Fruit fly (Drosophila melanogaster) whole organism, prepupa: Measurements from ENCODE around the gene vas.

Source experiments
- Blimp-1 ChIP-seq: fragments of 200-800 bp; sonication (Bioruptor generic); optimal IDR thresholded peaks from 3 replicates; lab custom pipeline; 2017; ENCODE audit warnings: missing biosample characterization, missing genetic modification characterization, mild to moderate bottlenecking, moderate library complexity, missing genetic modification reagents
- CG10669 ChIP-seq: fragments of 200-800 bp; sonication (Bioruptor generic); optimal IDR thresholded peaks from 3 replicates; lab custom pipeline; 2018; ENCODE audit warnings: missing biosample characterization, mild to moderate bottlenecking, missing genetic modification characterization, moderate library complexity
- CG11294 ChIP-seq: fragments of 200-800 bp; sonication (Bioruptor generic); IDR thresholded peaks from 2 replicates; pipeline ENCODE4 v1.3.6; 2022; ENCODE audit warnings: missing biosample characterization, missing genetic modification characterization
- CG11762 ChIP-seq: fragments of 200-800 bp; sonication (Bioruptor generic); optimal IDR thresholded peaks from 3 replicates; lab custom pipeline; 2016; ENCODE audit warnings: missing biosample characterization, missing genetic modification characterization; ENCODE audit not compliant: insufficient read depth
- CG1621 ChIP-seq: fragments of 200-800 bp; sonication (Bioruptor generic); optimal IDR thresholded peaks from 3 replicates; lab custom pipeline; 2018; ENCODE audit warnings: missing biosample characterization, mild to moderate bottlenecking, missing genetic modification characterization
- CG3032 ChIP-seq: fragments of 200-800 bp; optimal IDR thresholded peaks from 2 replicates; lab custom pipeline; 2019; ENCODE audit warnings: missing biosample characterization, mild to moderate bottlenecking, missing genetic modification characterization, moderate library complexity
- CG31627 ChIP-seq: fragments of 200-800 bp; sonication (Bioruptor generic); optimal IDR thresholded peaks from 3 replicates; lab custom pipeline; 2016; ENCODE audit warnings: missing biosample characterization, missing genetic modification characterization
- CG34406 ChIP-seq: fragments of 200-800 bp; sonication (Bioruptor generic); optimal IDR thresholded peaks from 3 replicates; lab custom pipeline; 2016; ENCODE audit warnings: missing biosample characterization, missing genetic modification characterization
- CG4318 ChIP-seq: fragments of 200-800 bp; sonication (Bioruptor generic); optimal IDR thresholded peaks from 3 replicates; lab custom pipeline; 2017; ENCODE audit warnings: missing biosample characterization, mild to moderate bottlenecking, missing genetic modification characterization
- CG6163 ChIP-seq: fragments of 200-800 bp; sonication (Bioruptor generic); IDR thresholded peaks from 3 replicates; pipeline ENCODE4 v1.3.6; 2022; ENCODE audit warnings: missing biosample characterization, missing genetic modification characterization
- CG6808 ChIP-seq: fragments of 200-800 bp; sonication (Bioruptor generic); optimal IDR thresholded peaks from 3 replicates; lab custom pipeline; 2017; ENCODE audit warnings: missing biosample characterization, missing genetic modification characterization, mild to moderate bottlenecking, moderate library complexity, missing genetic modification reagents
- CG6854 ChIP-seq: fragments of 200-800 bp; sonication (Bioruptor generic); optimal IDR thresholded peaks from 2 replicates; lab custom pipeline; 2017; ENCODE audit warnings: missing biosample characterization, mild to moderate bottlenecking, missing genetic modification characterization
- CG8632 ChIP-seq: fragments of 200-800 bp; sonication (Bioruptor generic); optimal IDR thresholded peaks from 3 replicates; lab custom pipeline; 2016; ENCODE audit warnings: missing biosample characterization, missing genetic modification characterization
- CG9139 ChIP-seq: fragments of 200-800 bp; sonication (Bioruptor generic); optimal IDR thresholded peaks from 3 replicates; lab custom pipeline; 2017; ENCODE audit warnings: missing biosample characterization, mild to moderate bottlenecking, missing genetic modification characterization
- Eip78C ChIP-seq: fragments of 200-800 bp; sonication (Bioruptor generic); peaks from one replicate; lab custom pipeline; 2016; ENCODE audit warnings: missing biosample characterization, missing genetic modification characterization
- Eip93F ChIP-seq: fragments of 200-800 bp; sonication (Bioruptor generic); optimal IDR thresholded peaks from 2 replicates; lab custom pipeline; 2016; ENCODE audit warnings: missing biosample characterization, mild to moderate bottlenecking, missing genetic modification characterization
- Ets21C ChIP-seq: fragments of 200-800 bp; sonication (Bioruptor generic); optimal IDR thresholded peaks from 3 replicates; lab custom pipeline; 2016; ENCODE audit warnings: missing biosample characterization, missing genetic modification characterization
- Gug ChIP-seq: fragments of 200-800 bp; sonication (Bioruptor generic); IDR thresholded peaks from 2 replicates; pipeline ENCODE4 v1.3.6; 2022; ENCODE audit warnings: missing biosample characterization, missing genetic modification characterization
- Hr4 ChIP-seq: fragments of 200-800 bp; sonication (Bioruptor generic); optimal IDR thresholded peaks from 3 replicates; lab custom pipeline; 2016; ENCODE audit warnings: missing biosample characterization, missing genetic modification characterization
- Smox ChIP-seq: fragments of 200-800 bp; sonication (Bioruptor generic); optimal IDR thresholded peaks from 3 replicates; lab custom pipeline; 2016; ENCODE audit warnings: missing biosample characterization, missing genetic modification characterization
- Sox102F ChIP-seq: fragments of 200-800 bp; sonication (Bioruptor generic); optimal IDR thresholded peaks from 2 replicates; lab custom pipeline; 2016; ENCODE audit warnings: missing biosample characterization, mild to moderate bottlenecking, missing genetic modification characterization
- Sox15 ChIP-seq: fragments of 200-800 bp; sonication (Bioruptor generic); optimal IDR thresholded peaks from 3 replicates; lab custom pipeline; 2016; ENCODE audit warnings: missing biosample characterization, missing genetic modification characterization
- acj6 ChIP-seq: fragments of 200-800 bp; sonication (Bioruptor generic); optimal IDR thresholded peaks from 3 replicates; lab custom pipeline; 2016; ENCODE audit warnings: missing biosample characterization, missing genetic modification characterization
- cyc ChIP-seq: fragments of 200-800 bp; sonication (Bioruptor generic); optimal IDR thresholded peaks from 3 replicates; lab custom pipeline; 2016; ENCODE audit warnings: missing biosample characterization, missing genetic modification characterization
- esn ChIP-seq: fragments of 200-800 bp; sonication (Bioruptor generic); optimal IDR thresholded peaks from 2 replicates; lab custom pipeline; 2016; ENCODE audit warnings: missing biosample characterization, mild to moderate bottlenecking, missing genetic modification characterization, moderate library complexity
- fd59A ChIP-seq: fragments of 200-800 bp; sonication (Bioruptor generic); optimal IDR thresholded peaks from 2 replicates; lab custom pipeline; 2017; ENCODE audit warnings: missing biosample characterization, mild to moderate bottlenecking, missing genetic modification characterization, missing genetic modification reagents
- fd85E ChIP-seq: fragments of 200-800 bp; sonication (Bioruptor generic); optimal IDR thresholded peaks from 3 replicates; lab custom pipeline; 2016; ENCODE audit warnings: missing biosample characterization, missing genetic modification characterization
- lz ChIP-seq: fragments of 200-800 bp; sonication (Bioruptor generic); optimal IDR thresholded peaks from 3 replicates; lab custom pipeline; 2016; ENCODE audit warnings: missing biosample characterization, missing genetic modification characterization
- net ChIP-seq: fragments of 200-800 bp; sonication (Bioruptor generic); optimal IDR thresholded peaks from 3 replicates; lab custom pipeline; 2016; ENCODE audit warnings: missing biosample characterization, missing genetic modification characterization
- pdm3 ChIP-seq: fragments of 200-800 bp; sonication (Bioruptor generic); optimal IDR thresholded peaks from 3 replicates; lab custom pipeline; 2016; ENCODE audit warnings: missing biosample characterization, missing genetic modification characterization
- vri ChIP-seq: fragments of 200-800 bp; sonication (Bioruptor generic); optimal IDR thresholded peaks from 3 replicates; lab custom pipeline; 2016; ENCODE audit warnings: missing biosample characterization, mild to moderate bottlenecking, missing genetic modification characterization

The vas gene

DNA sequence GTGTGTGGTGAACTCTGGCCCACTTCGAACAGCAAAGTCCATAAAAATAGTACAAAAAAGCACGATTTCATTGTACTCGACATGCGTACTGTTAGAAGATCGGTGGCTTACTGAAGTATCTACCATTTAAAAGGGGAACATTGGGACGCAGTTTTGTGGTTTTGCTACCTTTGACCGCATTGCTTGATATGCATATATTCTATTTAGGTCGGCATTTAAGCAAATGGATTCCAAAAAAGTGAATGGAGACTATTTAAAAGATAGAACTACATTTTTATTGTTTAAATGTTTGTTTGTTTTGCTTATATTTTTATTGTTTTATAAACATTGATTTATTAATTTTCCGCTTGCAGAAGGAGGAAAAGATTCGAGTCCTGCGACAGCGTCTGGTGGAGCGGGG is 29.8 kb upstream of the vas start, which contains the start of gene CG31832:
Gene CG31832, minus strand, starts transcription at position 101 of the 400 bp plus-strand sequence.
- no peak for TF ChIP-seq CG4318
- no peak for TF ChIP-seq CG34406
- no peak for TF ChIP-seq Eip93F
- TF ChIP-seq CG9139 (GFP tag; lab: Kevin White, UChicago), result no peak
- TF ChIP-seq acj6 (GFP tag; lab: Kevin White, UChicago), result no peak

DNA sequence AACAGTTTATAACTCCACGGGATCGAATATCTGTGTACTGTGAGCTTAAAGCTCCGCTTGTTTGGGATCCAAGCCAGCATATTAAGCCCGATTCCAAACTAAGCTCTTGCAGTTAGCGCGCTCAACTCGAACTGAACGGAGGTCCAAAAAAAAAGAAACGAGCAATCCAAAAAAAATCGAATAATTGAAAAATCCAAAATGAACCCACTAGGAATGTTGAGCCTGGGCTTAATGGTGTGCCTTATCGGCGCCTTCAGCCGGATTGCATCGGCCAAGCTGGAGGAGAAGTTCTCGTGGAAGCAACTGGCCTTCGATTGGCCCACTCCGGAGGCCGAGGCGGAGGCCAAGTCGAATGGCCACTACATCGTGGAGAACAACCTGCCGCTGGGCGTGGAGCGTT is 26.1 kb upstream of the vas start, which contains the start of gene yellow-c:
Gene yellow-c, plus strand, starts transcription at position 29 of the 400 bp plus-strand sequence.
- TF ChIP-seq CG31627, result no peak
- TF ChIP-seq pdm3, result no peak
- no peak for TF ChIP-seq esn (GFP tag; lab: Kevin White, UChicago)
- no peak for TF ChIP-seq CG9139 (GFP tag; lab: Kevin White, UChicago)
- no peak for TF ChIP-seq net
- TF ChIP-seq CG11294, result no peak
- TF ChIP-seq, all 60 proteins: peak for 0

DNA sequence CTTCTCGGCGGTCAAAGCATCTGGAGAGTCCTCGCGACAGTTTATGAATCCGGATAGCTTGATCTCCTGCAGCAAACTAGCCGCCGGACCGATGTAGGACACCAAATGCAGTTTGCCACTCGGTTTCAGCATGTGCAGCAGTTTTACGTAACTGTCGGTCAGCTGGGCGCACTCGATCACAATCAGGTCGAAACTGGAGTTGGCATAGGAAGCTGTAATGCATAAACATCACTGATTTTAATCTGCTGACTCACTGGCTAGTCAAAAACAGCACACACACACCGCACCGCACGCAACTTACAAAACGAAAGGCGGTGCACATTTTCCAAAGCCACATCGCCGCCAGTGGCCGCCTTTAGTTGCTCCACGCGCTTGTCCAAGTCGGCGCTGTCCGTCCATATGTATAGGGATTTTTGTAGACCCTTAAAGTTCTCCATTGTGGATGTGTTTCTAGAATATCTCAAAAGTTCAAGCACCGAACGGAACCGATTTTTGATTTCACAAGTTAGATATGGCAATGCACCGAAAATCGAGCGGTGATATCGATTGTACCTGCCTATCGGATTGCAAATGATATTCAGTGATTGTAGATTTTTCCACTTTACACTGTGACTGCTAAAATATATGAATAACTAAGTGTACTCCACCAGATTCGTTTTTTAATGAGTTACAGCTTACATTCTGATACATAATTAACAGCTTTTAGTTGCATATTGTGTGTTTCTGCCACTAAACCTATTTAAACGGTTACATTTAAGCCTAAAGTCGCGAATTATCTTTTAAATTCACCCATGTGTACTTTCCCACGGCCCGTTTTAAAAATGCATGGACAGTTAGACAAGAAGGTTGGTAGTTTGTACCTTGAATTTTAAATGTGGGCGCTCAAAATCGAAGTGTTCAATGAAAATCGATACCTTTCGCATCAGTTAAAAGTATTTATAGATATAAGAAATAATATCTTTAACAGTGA is 22.8 kb upstream of the vas start, which contains the start of gene CIAPIN1:
Gene CIAPIN1, minus strand, starts transcription at position 523 of the 970 bp plus-strand sequence.
- TF ChIP-seq vri (GFP tag; lab: Kevin White, UChicago), result no peak
- peak; percentile 8 for TF ChIP-seq Eip78C (GFP tag; lab: Kevin White, UChicago)

DNA sequence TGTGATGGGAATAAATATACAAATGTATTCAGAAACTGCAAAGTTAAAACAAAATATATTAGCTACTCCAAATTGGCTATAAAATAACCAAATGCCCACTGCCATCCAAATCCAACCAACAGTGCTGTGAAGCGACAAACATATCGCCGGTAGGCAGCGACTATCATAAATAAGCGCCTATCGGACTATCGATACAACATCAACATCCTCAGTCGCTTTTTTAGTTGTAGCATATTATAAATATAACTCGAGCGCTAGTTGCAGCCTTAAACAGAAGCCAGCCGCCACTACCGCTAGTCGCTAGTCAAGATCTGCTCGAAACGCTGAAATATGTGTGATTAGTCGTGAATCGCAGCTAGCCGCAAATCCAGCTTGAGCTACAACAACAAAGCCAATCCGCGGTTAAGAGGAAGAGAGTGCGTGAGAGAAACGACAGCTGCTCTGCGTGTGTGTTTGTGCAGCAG is 22.1 kb upstream of the vas start:
- no peak for TF ChIP-seq Sox102F (GFP tag; lab: Kevin White, UChicago)
- no peak for TF ChIP-seq CG11294
- peak; percentile 28 for TF ChIP-seq CG3032 (tag; lab: Kevin White, UChicago)
- no peak for TF ChIP-seq CG11762 (GFP tag; lab: Kevin White, UChicago)
- peak; percentile 43 for TF ChIP-seq cyc (GFP tag; lab: Kevin White, UChicago)
- no peak for TF ChIP-seq Hr4 (GFP tag; lab: Kevin White, UChicago)
- no peak for TF ChIP-seq fd85E
- no peak for TF ChIP-seq CG1621 (tag; lab: Kevin White, UChicago)
- peak; percentile 16 for TF ChIP-seq CG31627
- TF ChIP-seq fd59A, result no peak
- TF ChIP-seq CG9139 (GFP tag; lab: Kevin White, UChicago), result no peak
- peak; percentile 55 for TF ChIP-seq CG6854 (GFP tag; lab: Kevin White, UChicago)
- no peak for TF ChIP-seq CG10669
- no peak for TF ChIP-seq Sox15
- peak; percentile 23 for TF ChIP-seq esn (GFP tag; lab: Kevin White, UChicago)
- TF ChIP-seq Ets21C (GFP tag; lab: Kevin White, UChicago), result no peak
- TF ChIP-seq CG6163 (GFP tag; lab: Robert Waterston, UW), result peak; percentile 44; the same call in 1 of the 3 replicates
- no peak for TF ChIP-seq CG34406
- TF ChIP-seq CG6808 (GFP tag; lab: Kevin White, UChicago), result no peak
- TF ChIP-seq Blimp-1 (GFP tag; lab: Kevin White, UChicago), result no peak
- TF ChIP-seq CG8632 (GFP tag; lab: Kevin White, UChicago), result no peak
- TF ChIP-seq lz (GFP tag; lab: Kevin White, UChicago), result peak; percentile 43

DNA sequence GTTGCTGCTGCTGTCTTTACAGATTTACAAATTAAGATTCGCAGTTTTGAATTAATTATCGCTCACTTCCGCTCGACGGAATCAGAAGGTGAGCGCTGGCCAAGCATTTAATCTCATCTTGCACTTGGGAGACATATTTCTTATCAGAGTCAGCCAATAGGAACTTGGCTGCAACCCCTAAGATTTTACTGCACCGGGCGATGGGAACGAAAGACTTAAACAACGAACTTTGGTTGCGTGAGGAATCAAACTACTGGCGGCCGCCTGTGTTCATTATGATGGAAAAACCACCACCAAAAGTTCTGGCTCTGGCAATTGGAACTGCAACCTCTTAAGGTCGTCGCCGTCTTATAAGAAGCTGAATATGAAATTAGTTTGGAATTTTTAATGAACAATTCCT is 17.7 kb upstream of the vas start:
- TF ChIP-seq Gug (GFP tag; lab: Robert Waterston, UW) (no peak), Sox102F (GFP tag; lab: Kevin White, UChicago) (no peak), Ets21C (GFP tag; lab: Kevin White, UChicago) (no peak), Smox (GFP tag; lab: Kevin White, UChicago) (no peak)
- TF ChIP-seq, all 60 proteins: peak for 0
